Worm (Caenorhabditis elegans) whole organism, young adult: ENCODE measurements around the gene zhit-1.
A peak's percentile ranks its signal among the peaks of the same experiment; 100 is the strongest.

Experiments used
- B0261.1 ChIP-seq: sonication (generic microtip); optimal IDR thresholded peaks from 2 replicates; lab custom pipeline; 2016; ENCODE audit warnings: mild to moderate bottlenecking, missing genetic modification characterization, moderate library complexity, missing compliant biosample characterization
- C06A6.2 ChIP-seq: fragments of 200-800 bp; sonication (Bioruptor generic); conservative IDR thresholded peaks from 2 replicates; pipeline ENCODE4 v1.3.6; 2022; ENCODE audit warnings: missing genetic modification characterization, missing compliant biosample characterization
- F22D6.2 ChIP-seq: sonication (generic microtip); optimal IDR thresholded peaks from 2 replicates; lab custom pipeline; 2016; ENCODE audit warnings: mild to moderate bottlenecking, missing genetic modification characterization, missing compliant biosample characterization
- F49E8.2 ChIP-seq: sonication (generic microtip); optimal IDR thresholded peaks from 3 replicates; lab custom pipeline; 2017; ENCODE audit warnings: missing genetic modification characterization, mild to moderate bottlenecking, missing compliant biosample characterization, antibody characterized with exemption, moderate library complexity; ENCODE audit not compliant: insufficient read depth
- F52B5.7 ChIP-seq: sonication (generic microtip); optimal IDR thresholded peaks from 2 replicates; lab custom pipeline; 2016; ENCODE audit warnings: mild to moderate bottlenecking, missing genetic modification characterization, missing compliant biosample characterization
- F55B11.4 ChIP-seq: sonication (generic microtip); optimal IDR thresholded peaks from 2 replicates; lab custom pipeline; 2016; ENCODE audit warnings: missing compliant biosample characterization, missing genetic modification characterization, borderline replicate concordance; ENCODE audit not compliant: insufficient read depth
- T26A5.8 ChIP-seq: sonication (generic microtip); optimal IDR thresholded peaks from 2 replicates; lab custom pipeline; 2016; ENCODE audit warnings: missing genetic modification characterization, missing compliant biosample characterization
- Y56A3A.18 ChIP-seq: fragments of 200-800 bp; sonication (Bioruptor generic); IDR thresholded peaks from 2 replicates; pipeline ENCODE4 v1.3.6; 2022; ENCODE audit warnings: missing genetic modification reagents, missing genetic modification characterization, missing compliant biosample characterization
- ZK185.1 ChIP-seq: sonication (generic microtip); optimal IDR thresholded peaks from 2 replicates; lab custom pipeline; 2016; ENCODE audit warnings: mild to moderate bottlenecking, missing genetic modification characterization, missing compliant biosample characterization; ENCODE audit not compliant: poor library complexity, severe bottlenecking
- athp-1 ChIP-seq: sonication (generic microtip); optimal IDR thresholded peaks from 2 replicates; lab custom pipeline; 2017; ENCODE audit warnings: mild to moderate bottlenecking, missing genetic modification characterization, missing compliant biosample characterization
- attf-5 ChIP-seq: fragments of 200-800 bp; sonication (Bioruptor generic); optimal IDR thresholded peaks from 2 replicates; lab custom pipeline; 2018; ENCODE audit warnings: mild to moderate bottlenecking, missing genetic modification characterization, missing compliant biosample characterization
- bed-1 ChIP-seq: fragments of 200-800 bp; sonication (Bioruptor generic); IDR thresholded peaks from 2 replicates; pipeline ENCODE4 v1.3.6; 2022; ENCODE audit warnings: missing genetic modification reagents, missing genetic modification characterization, missing compliant biosample characterization
- cebp-1 ChIP-seq, 2 experiments: fragments of 200-800 bp in 1 of 2; sonication (Bioruptor generic) in 1 of 2; sonication (generic microtip) in 1 of 2; IDR thresholded peaks in 1 of 2; optimal IDR thresholded peaks in 1 of 2; 2 replicates each; pipeline versions ENCODE4 v1.3.6 to Lab custom; 2017 to 2022; ENCODE audit warnings: missing compliant biosample characterization in 2 of 2, missing genetic modification characterization in 2 of 2, mild to moderate bottlenecking in 1 of 2, missing genetic modification reagents in 1 of 2, moderate library complexity in 1 of 2
- cebp-2 ChIP-seq: fragments of 200-800 bp; sonication (Bioruptor generic); IDR thresholded peaks from 2 replicates; pipeline ENCODE4 v1.3.6; 2022; ENCODE audit warnings: missing genetic modification characterization, missing compliant biosample characterization
- ceh-27 ChIP-seq: fragments of 200-800 bp; sonication (Bioruptor generic); optimal IDR thresholded peaks from 2 replicates; lab custom pipeline; 2018; ENCODE audit warnings: mild to moderate bottlenecking, missing genetic modification characterization, moderate library complexity, missing compliant biosample characterization
- ceh-58 ChIP-seq: fragments of 200-800 bp; sonication (Bioruptor generic); IDR thresholded peaks from 2 replicates; pipeline ENCODE4 v1.3.6; 2022; ENCODE audit warnings: missing genetic modification characterization, missing compliant biosample characterization
- ceh-79 ChIP-seq: sonication (generic microtip); optimal IDR thresholded peaks from 2 replicates; lab custom pipeline; 2017; ENCODE audit warnings: mild to moderate bottlenecking, missing genetic modification characterization, missing compliant biosample characterization
- dpl-1 ChIP-seq: fragments of 150-350 bp; optimal IDR thresholded peaks from 2 replicates; lab custom pipeline; 2014; ENCODE audit warnings: missing biosample characterization, missing genetic modification reagents, missing genetic modification characterization
- egl-18 ChIP-seq: fragments of 200-800 bp; sonication (Bioruptor generic); IDR thresholded peaks from 2 replicates; pipeline ENCODE4 v1.3.6; 2022; ENCODE audit warnings: missing genetic modification reagents, missing genetic modification characterization, missing compliant biosample characterization
- egl-44 ChIP-seq: fragments of 200-800 bp; sonication (Bioruptor generic); IDR thresholded peaks from 2 replicates; pipeline ENCODE4 v1.3.6; 2022; ENCODE audit warnings: missing genetic modification reagents, missing genetic modification characterization, missing compliant biosample characterization
- ekl-4 ChIP-seq: fragments of 200-800 bp; sonication (Bioruptor generic); IDR thresholded peaks from 2 replicates; pipeline ENCODE4 v1.3.6; 2022; ENCODE audit warnings: missing genetic modification reagents, missing genetic modification characterization, missing compliant biosample characterization
- hlh-12 ChIP-seq: sonication (generic microtip); optimal IDR thresholded peaks from 2 replicates; lab custom pipeline; 2016; ENCODE audit warnings: missing genetic modification characterization, missing compliant biosample characterization
- hlh-26 ChIP-seq: fragments of 200-800 bp; sonication (Bioruptor generic); conservative IDR thresholded peaks from 2 replicates; pipeline ENCODE4 v1.3.6; 2022; ENCODE audit warnings: missing genetic modification reagents, missing genetic modification characterization, missing compliant biosample characterization
- hmg-20 ChIP-seq: fragments of 200-800 bp; sonication (Bioruptor generic); IDR thresholded peaks from 2 replicates; pipeline ENCODE4 v1.3.6; 2022; ENCODE audit warnings: missing genetic modification reagents, missing genetic modification characterization, missing compliant biosample characterization
- let-526 ChIP-seq: fragments of 200-800 bp; sonication (Bioruptor generic); IDR thresholded peaks from 2 replicates; pipeline ENCODE4 v1.3.6; 2022; ENCODE audit warnings: missing genetic modification reagents, missing genetic modification characterization, missing compliant biosample characterization
- let-607 ChIP-seq, 2 experiments: fragments of 200-800 bp in 1 of 2; sonication (Bioruptor generic) in 1 of 2; sonication (generic microtip) in 1 of 2; optimal IDR thresholded peaks; 2 replicates each; lab custom pipeline; 2016 to 2018; ENCODE audit warnings: mild to moderate bottlenecking in 2 of 2, missing compliant biosample characterization in 2 of 2, missing genetic modification characterization in 2 of 2, moderate library complexity in 2 of 2, missing genotype in 1 of 2
- lin-26 ChIP-seq: fragments of 200-800 bp; sonication (Bioruptor generic); IDR thresholded peaks from 2 replicates; pipeline ENCODE4 v1.3.6; 2022; ENCODE audit warnings: missing genetic modification reagents, missing genetic modification characterization, missing compliant biosample characterization
- lin-40 ChIP-seq: sonication (generic microtip); optimal IDR thresholded peaks from 2 replicates; lab custom pipeline; 2016; ENCODE audit warnings: missing genetic modification characterization, mild to moderate bottlenecking, missing compliant biosample characterization, missing genotype, missing genetic modification reagents
- lir-1 ChIP-seq: fragments of 200-800 bp; sonication (Bioruptor generic); conservative IDR thresholded peaks from 2 replicates; pipeline ENCODE4 v1.3.6; 2022; ENCODE audit warnings: missing genetic modification reagents, missing genetic modification characterization, missing compliant biosample characterization
- madf-10 ChIP-seq: sonication (generic microtip); optimal IDR thresholded peaks from 2 replicates; lab custom pipeline; 2016; ENCODE audit warnings: mild to moderate bottlenecking, missing genetic modification characterization, missing compliant biosample characterization
- madf-6 ChIP-seq: fragments of 200-800 bp; sonication (Bioruptor generic); IDR thresholded peaks from 2 replicates; pipeline ENCODE4 v1.3.6; 2022; ENCODE audit warnings: missing genetic modification reagents, missing genetic modification characterization, missing compliant biosample characterization
- mxl-1 ChIP-seq: sonication (generic microtip); optimal IDR thresholded peaks from 2 replicates; lab custom pipeline; 2016; ENCODE audit warnings: missing genetic modification characterization, missing compliant biosample characterization
- nfya-1 ChIP-seq: sonication (generic microtip); optimal IDR thresholded peaks from 2 replicates; lab custom pipeline; 2017; ENCODE audit warnings: antibody characterized with exemption, missing compliant biosample characterization, missing genetic modification characterization, borderline replicate concordance; ENCODE audit not compliant: insufficient read depth
- nhr-179 ChIP-seq: sonication (generic microtip); optimal IDR thresholded peaks from 2 replicates; lab custom pipeline; 2016; ENCODE audit warnings: mild to moderate bottlenecking, missing genetic modification characterization, missing compliant biosample characterization
- nhr-27 ChIP-seq: fragments of 200-800 bp; sonication (Bioruptor generic); optimal IDR thresholded peaks from 2 replicates; lab custom pipeline; 2018; ENCODE audit warnings: mild to moderate bottlenecking, missing genetic modification characterization, moderate library complexity, missing compliant biosample characterization
- rcor-1 ChIP-seq: fragments of 200-800 bp; sonication (Bioruptor generic); IDR thresholded peaks from 2 replicates; pipeline ENCODE4 v1.3.6; 2022; ENCODE audit warnings: missing genetic modification reagents, missing genetic modification characterization, missing compliant biosample characterization
- rec-8 ChIP-seq, 2 experiments: sonication (generic microtip); optimal IDR thresholded peaks; 2 replicates each; lab custom pipeline; 2016; ENCODE audit warnings: mild to moderate bottlenecking in 2 of 2, missing genetic modification characterization in 2 of 2, missing genetic modification reagents in 2 of 2, missing genotype in 2 of 2, missing biosample characterization in 1 of 2, missing compliant biosample characterization in 1 of 2, moderate library complexity in 1 of 2
- snpc-3.4 ChIP-seq: sonication (generic microtip); optimal IDR thresholded peaks from 2 replicates; lab custom pipeline; 2017; ENCODE audit warnings: missing genetic modification characterization, mild to moderate bottlenecking, missing compliant biosample characterization, antibody characterized with exemption, moderate library complexity, missing genotype, missing genetic modification reagents
- snpc-4 ChIP-seq, 5 experiments: fragments of 150-350 bp in 1 of 5; sonication (generic microtip) in 4 of 5; optimal IDR thresholded peaks; 2 replicates each; lab custom pipeline; 2014 to 2018; ENCODE audit warnings: missing genetic modification characterization in 5 of 5, missing biosample characterization in 3 of 5, antibody characterized with exemption in 2 of 5, mild to moderate bottlenecking in 2 of 5, missing compliant biosample characterization in 2 of 5, missing genotype in 2 of 5, moderate library complexity in 2 of 5, missing genetic modification reagents in 1 of 5
- tbp1 ChIP-seq: fragments of 200-800 bp; sonication (Bioruptor generic); optimal IDR thresholded peaks from 2 replicates; lab custom pipeline; 2018; ENCODE audit warnings: mild to moderate bottlenecking, missing genetic modification characterization, missing compliant biosample characterization
- ztf-22 ChIP-seq: fragments of 200-800 bp; sonication (Bioruptor generic); optimal IDR thresholded peaks from 2 replicates; lab custom pipeline; 2018; ENCODE audit warnings: mild to moderate bottlenecking, missing genetic modification characterization, moderate library complexity, missing compliant biosample characterization
- ztf-3 ChIP-seq: fragments of 200-800 bp; sonication (Bioruptor generic); optimal IDR thresholded peaks from 2 replicates; lab custom pipeline; 2018; ENCODE audit warnings: mild to moderate bottlenecking, missing genetic modification characterization, missing compliant biosample characterization
- ztf-6 ChIP-seq: fragments of 200-800 bp; sonication (Bioruptor generic); IDR thresholded peaks from 2 replicates; pipeline ENCODE4 v1.3.6; 2022; ENCODE audit warnings: missing genetic modification reagents, missing genetic modification characterization, missing compliant biosample characterization

The zhit-1 gene

DNA sequence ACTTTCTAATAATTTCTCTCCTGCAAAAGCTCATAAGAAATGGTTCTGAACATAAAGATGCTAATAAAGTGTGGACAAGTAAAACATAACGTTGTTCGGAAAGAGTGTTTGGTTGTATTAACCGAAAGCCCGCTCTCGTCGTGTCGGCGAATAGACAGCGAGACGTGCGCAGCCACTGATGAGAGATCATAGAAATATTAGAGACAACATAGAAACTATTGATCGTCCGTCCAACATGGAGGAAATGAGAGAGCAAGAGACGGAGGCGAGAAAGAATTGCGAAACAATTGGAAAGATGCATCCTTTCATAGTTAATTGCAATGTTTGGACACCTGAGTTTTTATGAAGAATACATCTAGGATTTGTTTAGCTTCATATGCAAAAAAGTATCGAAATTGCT is 15.8 kb downstream of the zhit-1 start (continued):
- no peak for TF ChIP-seq cebp-2 (GFP tag; lab: Robert Waterston, UW)
- TF ChIP-seq Y56A3A.18 (GFP tag; lab: Robert Waterston, UW) = no peak
- TF ChIP-seq F55B11.4 (tag; lab: Kevin White, UChicago) = no peak
- TF ChIP-seq cebp-1 (GFP tag; IDR thresholded peaks at IDR 0.05; lab: Robert Waterston, UW) = peak; percentile 88
- TF ChIP-seq cebp-1 (tag; optimal IDR thresholded peaks at IDR 0.05; lab: Kevin White, UChicago) = peak; percentile 97
- no peak for TF ChIP-seq lin-26 (GFP tag; lab: Robert Waterston, UW)
- TF ChIP-seq bed-1 (GFP tag; lab: Robert Waterston, UW) = no peak
- TF ChIP-seq let-526 (GFP tag; lab: Robert Waterston, UW) = no peak
- peak; percentile 21 for TF ChIP-seq lin-40 (tag; lab: Kevin White, UChicago)
- no peak for TF ChIP-seq ceh-79
- TF ChIP-seq egl-44 (GFP tag; lab: Robert Waterston, UW) = no peak
- TF ChIP-seq ZK185.1 (tag; lab: Kevin White, UChicago) = no peak
- no peak for TF ChIP-seq snpc-4 (GFP tag; optimal IDR thresholded peaks at IDR 0.05; lab: Kevin White, UChicago)
- TF ChIP-seq snpc-4 (tag; optimal IDR thresholded peaks at IDR 0.05; lab: Kevin White, UChicago) = peak in 3 of 4 experiments; percentile 33 to 52 (median 46)

DNA sequence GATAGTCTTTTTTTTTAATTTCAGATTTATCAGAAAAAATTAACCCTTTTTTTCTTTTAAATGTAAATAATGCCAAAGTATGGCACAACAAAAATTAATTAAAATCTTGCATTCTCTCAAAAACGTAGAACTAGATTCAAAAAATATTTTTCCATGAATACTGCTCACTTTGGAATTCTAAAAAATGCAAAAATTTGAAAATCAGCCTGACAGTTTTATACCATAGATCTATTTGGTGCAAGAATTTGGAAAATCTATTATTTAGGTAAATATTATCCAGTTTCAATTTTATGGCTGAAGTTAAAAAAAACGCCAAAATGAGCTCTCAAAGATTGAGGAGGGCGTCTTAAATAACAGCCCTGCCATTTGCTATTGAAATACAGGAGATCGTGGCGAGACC is 16.7 kb downstream of the zhit-1 start:
- no peak for TF ChIP-seq egl-18 (GFP tag; lab: Robert Waterston, UW)
- TF ChIP-seq C06A6.2 (GFP tag; lab: Robert Waterston, UW) = no peak
- no peak for TF ChIP-seq hlh-12 (tag; lab: Kevin White, UChicago)
- no peak for TF ChIP-seq egl-44 (GFP tag; lab: Robert Waterston, UW)
- no peak for TF ChIP-seq F55B11.4 (tag; lab: Kevin White, UChicago)
- no peak for TF ChIP-seq ceh-58
- TF ChIP-seq rec-8 (tag; optimal IDR thresholded peaks at IDR 0.05; lab: Kevin White, UChicago) = no peak
- no peak for TF ChIP-seq madf-6 (GFP tag; lab: Robert Waterston, UW)
- TF ChIP-seq dpl-1 (GFP tag; lab: Kevin White, UChicago) = no peak
- no peak for TF ChIP-seq ekl-4 (GFP tag; lab: Robert Waterston, UW)

DNA sequence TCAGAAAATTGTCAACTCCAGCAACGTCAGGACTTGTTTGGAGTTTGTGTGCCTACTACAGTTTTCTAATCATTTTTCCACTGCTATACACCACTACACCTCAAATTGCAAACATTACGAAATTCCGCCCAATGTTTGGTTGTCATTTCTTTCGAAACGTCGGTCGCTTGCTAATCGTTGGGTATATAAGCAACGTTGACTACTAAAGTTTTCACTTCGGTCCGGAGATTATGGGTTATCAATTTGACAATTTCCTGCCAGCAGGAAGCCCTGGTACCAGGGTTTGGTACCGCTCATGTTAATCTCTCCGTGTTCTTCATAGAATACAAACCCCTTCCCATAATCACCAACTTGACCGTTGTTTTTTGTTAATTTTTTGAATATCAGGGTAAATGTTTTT is 20.3 kb downstream of the zhit-1 start:
- TF ChIP-seq B0261.1 (peak; percentile 54), rcor-1 (no peak), ztf-3 (GFP tag; lab: Kevin White, UChicago) (no peak), hlh-12 (tag; lab: Kevin White, UChicago) (no peak), lir-1 (GFP tag; lab: Robert Waterston, UW) (no peak), madf-10 (tag; lab: Kevin White, UChicago) (peak; percentile 35), ZK185.1 (tag; lab: Kevin White, UChicago) (peak; percentile 50), nhr-27 (tag; lab: Kevin White, UChicago) (no peak), F52B5.7 (tag; lab: Kevin White, UChicago) (no peak), ztf-6 (GFP tag; lab: Robert Waterston, UW) (no peak), F49E8.2 (tag; lab: Kevin White, UChicago) (no peak), nfya-1 (tag; lab: Kevin White, UChicago) (no peak), F22D6.2 (no peak), attf-5 (peak; percentile 4), hlh-26 (GFP tag; lab: Robert Waterston, UW) (no peak), hmg-20 (GFP tag; lab: Robert Waterston, UW) (no peak), snpc-3.4 (tag; lab: Kevin White, UChicago) (no peak), tbp1 (GFP tag; lab: Kevin White, UChicago) (peak; percentile 27), let-607 (tag; optimal IDR thresholded peaks at IDR 0.05; lab: Kevin White, UChicago) (peak; percentile 37 to 75), ztf-22 (GFP tag; lab: Kevin White, UChicago) (no peak), nhr-179 (tag; lab: Kevin White, UChicago) (no peak), mxl-1 (tag; lab: Kevin White, UChicago) (no peak), athp-1 (tag; lab: Kevin White, UChicago) (no peak), ceh-27 (GFP tag; lab: Kevin White, UChicago) (no peak), C06A6.2 (GFP tag; lab: Robert Waterston, UW) (no peak; the same call in 1 of the 2 replicates), cebp-2 (GFP tag; lab: Robert Waterston, UW) (no peak), T26A5.8 (tag; lab: Kevin White, UChicago) (no peak)
